Fruit fly (Drosophila melanogaster): ENCODE results near the gene Hus1-like.

DNA sequence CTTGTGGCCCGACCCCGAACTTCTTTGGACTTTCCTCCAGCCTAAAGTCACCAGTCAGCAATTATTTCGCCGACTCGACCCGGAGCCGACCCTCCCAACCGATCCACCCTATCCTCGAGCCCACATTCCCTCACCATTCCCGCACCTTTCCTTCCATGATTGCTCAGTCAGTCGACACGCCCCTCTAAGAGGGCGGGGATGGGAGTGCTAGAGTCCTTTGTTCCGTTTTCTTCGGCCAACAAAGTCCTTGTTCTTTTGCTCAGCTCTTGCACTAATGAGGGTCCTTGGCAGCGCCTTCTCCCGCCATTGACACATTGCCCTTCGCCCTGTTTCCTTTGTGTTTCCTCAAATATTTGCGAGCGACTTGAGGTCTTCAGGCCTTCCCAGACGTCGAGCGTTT, 33.5 kb upstream of the Hus1-like start:
- no peak for TF ChIP-seq Lim3 (GFP tag; IDR thresholded peaks at IDR 0.05)
- no peak for TF ChIP-seq nerfin-1 (tag; optimal IDR thresholded peaks at IDR 0.05)
- TF ChIP-seq dimm (GFP tag; IDR thresholded peaks at IDR 0.05): no peak
- no peak for TF ChIP-seq CG8359 (GFP tag; optimal IDR thresholded peaks at IDR 0.05; ENCODE audit: borderline replicate concordance)
- no peak for TF ChIP-seq CG6854 (GFP tag; optimal IDR thresholded peaks at IDR 0.05)
- TF ChIP-seq Fer3 (tag; optimal IDR thresholded peaks at IDR 0.05): no peak
- no peak for TF ChIP-seq pan (optimal IDR thresholded peaks at IDR 0.05)
- no peak for TF ChIP-seq pan (GFP tag; optimal IDR thresholded peaks at IDR 0.05 in 1 of 2, IDR thresholded peaks at IDR 0.05 in 1 of 2)
- no peak for TF ChIP-seq lola (GFP tag; optimal IDR thresholded peaks at IDR 0.05)
